Worm (Caenorhabditis elegans) whole organism, late embryonic: ENCODE data around the gene D2063.1.

Experiments used
- ceh-34 ChIP-seq: sonication (generic microtip); optimal IDR thresholded peaks from 2 replicates; lab custom pipeline; 2016; ENCODE audit warnings: mild to moderate bottlenecking, missing genetic modification characterization, missing compliant biosample characterization
- fkh-6 ChIP-seq: sonication (generic microtip); optimal IDR thresholded peaks from 2 replicates; lab custom pipeline; 2016; ENCODE audit warnings: missing genetic modification characterization, missing compliant biosample characterization
- hlh-30 ChIP-seq: sonication (generic microtip); optimal IDR thresholded peaks from 2 replicates; lab custom pipeline; 2017; ENCODE audit warnings: antibody characterized with exemption, missing genetic modification characterization, missing compliant biosample characterization; ENCODE audit not compliant: insufficient read depth
- npax-4 ChIP-seq: sonication (generic microtip); optimal IDR thresholded peaks from 2 replicates; lab custom pipeline; 2016; ENCODE audit warnings: missing genetic modification characterization, missing compliant biosample characterization
- unc-42 ChIP-seq: sonication (generic microtip); optimal IDR thresholded peaks from 2 replicates; lab custom pipeline; 2016; ENCODE audit warnings: missing genotype, missing genetic modification characterization, missing compliant biosample characterization

Gene D2063.1

ce11 chrV:4377622-4378021, 50.7 kb downstream of the D2063.1 start, which contains the start of gene F32D1.8:
Gene F32D1.8 (minus strand): TSS chrV:4377722.
- no peak for TF ChIP-seq hlh-30 (tag; lab: Kevin White, UChicago)
- no peak for TF ChIP-seq unc-42 (tag; lab: Kevin White, UChicago)
- no peak for TF ChIP-seq npax-4 (tag; lab: Kevin White, UChicago)
- TF ChIP-seq ceh-34 = no peak
- no peak for TF ChIP-seq fkh-6 (tag; lab: Kevin White, UChicago)
